Worm (Caenorhabditis elegans): ENCODE data around the gene irld-8.

- TF ChIP-seq nhr-11 (tag; optimal IDR thresholded peaks at IDR 0.05) = no peak
- TF ChIP-seq nhr-237 (tag; optimal IDR thresholded peaks at IDR 0.05) = no peak
- no peak for TF ChIP-seq nhr-25 (tag; optimal IDR thresholded peaks at IDR 0.05)
- no peak for TF ChIP-seq lin-39 (tag; optimal IDR thresholded peaks at IDR 0.05)
- TF ChIP-seq zag-1 (tag; optimal IDR thresholded peaks at IDR 0.05) = no peak
- TF ChIP-seq egl-27 (tag; optimal IDR thresholded peaks at IDR 0.05) = no peak
- TF ChIP-seq ZK546.5 (tag; optimal IDR thresholded peaks at IDR 0.05) = no peak
- no peak for TF ChIP-seq aly-2 (tag; optimal IDR thresholded peaks at IDR 0.05)
- TF ChIP-seq snpc-4 (tag; optimal IDR thresholded peaks at IDR 0.05) = no peak
- TF ChIP-seq ama-1 (optimal IDR thresholded peaks at IDR 0.05) = no peak
Observed at ce11 chrIV:8080782-8081181, 34.8 kb upstream of the irld-8 start.

Data from whole organism, L2 larva.